Fruit fly (Drosophila melanogaster) whole organism, prepupa: Measurements from ENCODE around the gene Prp39.

Experiments
- CG10669 ChIP-seq: fragments of 200-800 bp; sonication (Bioruptor generic); optimal IDR thresholded peaks from 3 replicates; lab custom pipeline; 2018; ENCODE audit warnings: missing biosample characterization, mild to moderate bottlenecking, missing genetic modification characterization, moderate library complexity
- CG11902 ChIP-seq: fragments of 200-800 bp; sonication (Bioruptor generic); optimal IDR thresholded peaks from 3 replicates; lab custom pipeline; 2016; ENCODE audit warnings: missing biosample characterization, missing genetic modification characterization
- CG16779 ChIP-seq: fragments of 200-800 bp; sonication (Bioruptor generic); optimal IDR thresholded peaks from 3 replicates; lab custom pipeline; 2017; ENCODE audit warnings: missing biosample characterization, mild to moderate bottlenecking, missing genetic modification characterization
- CG6163 ChIP-seq: fragments of 200-800 bp; sonication (Bioruptor generic); IDR thresholded peaks from 3 replicates; pipeline ENCODE4 v1.3.6; 2022; ENCODE audit warnings: missing biosample characterization, missing genetic modification characterization
- Gug ChIP-seq: fragments of 200-800 bp; sonication (Bioruptor generic); IDR thresholded peaks from 2 replicates; pipeline ENCODE4 v1.3.6; 2022; ENCODE audit warnings: missing biosample characterization, missing genetic modification characterization
- Hr39 ChIP-seq: fragments of 200-800 bp; sonication (Bioruptor generic); optimal IDR thresholded peaks from 2 replicates; lab custom pipeline; 2016; ENCODE audit warnings: missing biosample characterization, missing genetic modification characterization
- Sox102F ChIP-seq: fragments of 200-800 bp; sonication (Bioruptor generic); optimal IDR thresholded peaks from 2 replicates; lab custom pipeline; 2016; ENCODE audit warnings: missing biosample characterization, mild to moderate bottlenecking, missing genetic modification characterization
- Sox15 ChIP-seq: fragments of 200-800 bp; sonication (Bioruptor generic); optimal IDR thresholded peaks from 3 replicates; lab custom pipeline; 2016; ENCODE audit warnings: missing biosample characterization, missing genetic modification characterization
- net ChIP-seq: fragments of 200-800 bp; sonication (Bioruptor generic); optimal IDR thresholded peaks from 3 replicates; lab custom pipeline; 2016; ENCODE audit warnings: missing biosample characterization, missing genetic modification characterization
- salr ChIP-seq, 2 experiments: fragments of 200-800 bp; sonication (Bioruptor generic); optimal IDR thresholded peaks; 3 replicates each; lab custom pipeline; 2016 to 2018; ENCODE audit warnings: missing biosample characterization in 2 of 2, missing genetic modification characterization in 2 of 2, mild to moderate bottlenecking in 1 of 2
- ss ChIP-seq, 2 experiments: fragments of 200-800 bp; sonication (Bioruptor generic); optimal IDR thresholded peaks; 2 replicates in 1 of 2; 3 replicates in 1 of 2; lab custom pipeline; 2017 to 2018; ENCODE audit warnings: mild to moderate bottlenecking in 2 of 2, missing biosample characterization in 2 of 2, missing genetic modification characterization in 2 of 2, moderate library complexity in 1 of 2
- svp ChIP-seq: fragments of 200-800 bp; sonication (Bioruptor generic); peaks from one replicate; lab custom pipeline; 2016; ENCODE audit warnings: missing biosample characterization, missing genetic modification characterization

DNA sequence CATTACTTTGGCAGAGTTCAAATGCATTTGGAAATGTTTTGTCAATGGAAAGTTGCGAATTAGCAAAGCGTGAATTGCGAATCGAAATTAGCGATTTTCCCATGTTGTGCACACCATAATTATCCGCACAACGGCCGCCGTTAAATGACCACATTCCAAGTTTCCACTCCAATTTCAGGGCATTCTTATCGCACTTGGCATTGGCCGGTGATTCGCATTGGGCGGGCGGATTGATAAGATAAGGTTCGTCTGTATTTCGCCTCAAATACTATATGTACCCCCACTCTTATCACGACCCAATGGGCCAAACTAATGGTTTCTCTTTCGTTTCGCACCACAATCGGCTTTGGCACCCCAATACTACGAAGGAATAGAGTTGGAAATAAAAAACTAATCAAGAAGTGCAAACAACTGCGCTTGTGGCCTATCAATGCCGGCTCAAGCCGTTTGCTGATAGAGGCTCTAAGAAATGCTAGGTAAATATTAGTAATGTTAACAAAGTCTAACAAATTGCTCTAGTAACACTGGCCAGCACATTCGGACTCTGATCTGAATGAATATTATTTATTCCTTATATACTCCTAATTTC, 17.5 kb downstream of the Prp39 start:
- TF ChIP-seq salr (GFP tag; optimal IDR thresholded peaks at IDR 0.05; lab: Kevin White, UChicago), result no peak
- TF ChIP-seq CG10669 (GFP tag; lab: Kevin White, UChicago), result no peak
- TF ChIP-seq Hr39 (GFP tag; lab: Kevin White, UChicago), result no peak
- TF ChIP-seq CG6163 (GFP tag; lab: Robert Waterston, UW), result no peak
- TF ChIP-seq Sox15 (GFP tag; lab: Kevin White, UChicago), result no peak
- TF ChIP-seq CG11902 (GFP tag; lab: Kevin White, UChicago), result no peak
- TF ChIP-seq svp (GFP tag; lab: Kevin White, UChicago), result no peak
- no peak for TF ChIP-seq CG16779
- TF ChIP-seq Gug (GFP tag; lab: Robert Waterston, UW), result no peak
- TF ChIP-seq net (GFP tag; lab: Kevin White, UChicago), result no peak
- no peak for TF ChIP-seq Sox102F (GFP tag; lab: Kevin White, UChicago)
- no peak for TF ChIP-seq ss (GFP tag; optimal IDR thresholded peaks at IDR 0.05; lab: Kevin White, UChicago)
